Worm (Caenorhabditis elegans) whole organism, L3 larva: ENCODE measurements around the gene dhs-20.

ENCODE experiments used
- R02D3.7 ChIP-seq: fragments of 150-350 bp; optimal IDR thresholded peaks from 2 replicates; lab custom pipeline; 2014; ENCODE audit warnings: missing biosample characterization, missing genetic modification characterization
- ZK546.5 ChIP-seq: sonication (generic microtip); optimal IDR thresholded peaks from 2 replicates; lab custom pipeline; 2017; ENCODE audit warnings: missing biosample characterization, missing genetic modification characterization
- aly-2 ChIP-seq: fragments of 150-350 bp; optimal IDR thresholded peaks from 2 replicates; lab custom pipeline; 2014; ENCODE audit warnings: missing biosample characterization, missing genetic modification characterization
- ama-1 ChIP-seq: fragments of 150-350 bp; optimal IDR thresholded peaks from 2 replicates; lab custom pipeline; 2018
- ceh-16 ChIP-seq: sonication (generic microtip); optimal IDR thresholded peaks from 2 replicates; lab custom pipeline; 2017; ENCODE audit warnings: missing biosample characterization, missing genetic modification characterization
- ceh-28 ChIP-seq: fragments of 150-350 bp; optimal IDR thresholded peaks from 2 replicates; lab custom pipeline; 2014; ENCODE audit warnings: missing biosample characterization, missing genetic modification reagents, missing genetic modification characterization
- ceh-82 ChIP-seq: fragments of 150-350 bp; optimal IDR thresholded peaks from 2 replicates; lab custom pipeline; 2014; ENCODE audit warnings: missing biosample characterization, missing genetic modification characterization
- ceh-9 ChIP-seq: sonication (generic microtip); optimal IDR thresholded peaks from 2 replicates; lab custom pipeline; 2018; ENCODE audit warnings: missing biosample characterization, missing genetic modification characterization
- daf-12 ChIP-seq: fragments of 150-350 bp; optimal IDR thresholded peaks from 2 replicates; lab custom pipeline; 2014; ENCODE audit warnings: missing biosample characterization, missing genetic modification reagents, missing genetic modification characterization
- egl-27 ChIP-seq: sonication (generic microtip); optimal IDR thresholded peaks from 4 replicates; lab custom pipeline; 2017; ENCODE audit warnings: missing biosample characterization, missing genetic modification reagents, missing genetic modification characterization
- egl-5 ChIP-seq: fragments of 150-350 bp; optimal IDR thresholded peaks from 2 replicates; lab custom pipeline; 2017; ENCODE audit warnings: missing biosample characterization, missing genetic modification reagents, missing genetic modification characterization, inconsistent platforms
- elt-1 ChIP-seq: fragments of 150-350 bp; optimal IDR thresholded peaks from 2 replicates; lab custom pipeline; 2014; ENCODE audit warnings: missing biosample characterization, missing genetic modification characterization
- elt-2 ChIP-seq: sonication (generic microtip); optimal IDR thresholded peaks from 2 replicates; lab custom pipeline; 2016; ENCODE audit warnings: missing genetic modification reagents, mild to moderate bottlenecking, missing genetic modification characterization, missing compliant biosample characterization
- elt-3 ChIP-seq, 3 experiments: fragments of 150-350 bp in 1 of 3; sonication (generic microtip) in 2 of 3; optimal IDR thresholded peaks; 2 replicates in 2 of 3; 4 replicates in 1 of 3; lab custom pipeline; 2014 to 2017; ENCODE audit warnings: missing biosample characterization in 3 of 3, missing genetic modification characterization in 3 of 3
- eor-1 ChIP-seq, 2 experiments: fragments of 150-350 bp; optimal IDR thresholded peaks; 2 replicates each; lab custom pipeline; 2014 to 2018; ENCODE audit warnings: missing biosample characterization in 2 of 2, missing genetic modification characterization in 2 of 2
- fkh-10 ChIP-seq: sonication (generic microtip); optimal IDR thresholded peaks from 2 replicates; lab custom pipeline; 2017; ENCODE audit warnings: missing biosample characterization, missing genetic modification reagents, missing genetic modification characterization
- fkh-2 ChIP-seq: fragments of 150-350 bp; optimal IDR thresholded peaks from 2 replicates; lab custom pipeline; 2014; ENCODE audit warnings: missing biosample characterization, missing genetic modification reagents, missing genetic modification characterization
- fos-1 ChIP-seq: fragments of 150-350 bp; optimal IDR thresholded peaks from 2 replicates; lab custom pipeline; 2014; ENCODE audit warnings: missing biosample characterization, missing genetic modification characterization
- hmg-11 ChIP-seq: sonication (generic microtip); optimal IDR thresholded peaks from 2 replicates; lab custom pipeline; 2016; ENCODE audit warnings: missing genetic modification characterization, missing compliant biosample characterization
- jun-1 ChIP-seq: fragments of 150-350 bp; optimal IDR thresholded peaks from 2 replicates; lab custom pipeline; 2014; ENCODE audit warnings: missing biosample characterization, missing genetic modification reagents, missing genetic modification characterization
- lin-15B ChIP-seq: fragments of 150-350 bp; optimal IDR thresholded peaks from 2 replicates; lab custom pipeline; 2014; ENCODE audit warnings: missing biosample characterization, missing genetic modification characterization
- lin-39 ChIP-seq: fragments of 150-350 bp; optimal IDR thresholded peaks from 2 replicates; lab custom pipeline; 2018; ENCODE audit warnings: missing biosample characterization, missing genetic modification reagents, missing genetic modification characterization
- lsy-12 ChIP-seq: sonication (generic microtip); optimal IDR thresholded peaks from 2 replicates; lab custom pipeline; 2016; ENCODE audit warnings: mild to moderate bottlenecking, missing genetic modification characterization, missing compliant biosample characterization
- mdl-1 ChIP-seq: fragments of 150-350 bp; optimal IDR thresholded peaks from 2 replicates; lab custom pipeline; 2014; ENCODE audit warnings: missing biosample characterization, missing genetic modification characterization
- mml-1 ChIP-seq: fragments of 150-350 bp; sonication (generic microtip); optimal IDR thresholded peaks from 3 replicates; lab custom pipeline; 2014; ENCODE audit warnings: missing biosample characterization, missing genetic modification characterization
- nfya-1 ChIP-seq: sonication (generic microtip); optimal IDR thresholded peaks from 2 replicates; lab custom pipeline; 2017; ENCODE audit warnings: missing genetic modification characterization, mild to moderate bottlenecking, missing compliant biosample characterization, antibody characterized with exemption, moderate library complexity; ENCODE audit not compliant: insufficient read depth
- nhr-11 ChIP-seq: fragments of 150-350 bp; optimal IDR thresholded peaks from 2 replicates; lab custom pipeline; 2014; ENCODE audit warnings: missing biosample characterization, missing genetic modification characterization
- nhr-12 ChIP-seq: fragments of 150-350 bp; optimal IDR thresholded peaks from 2 replicates; lab custom pipeline; 2014; ENCODE audit warnings: missing biosample characterization, missing genetic modification characterization
- nhr-23 ChIP-seq: fragments of 150-350 bp; optimal IDR thresholded peaks from 2 replicates; lab custom pipeline; 2014; ENCODE audit warnings: missing biosample characterization, missing genetic modification reagents, missing genetic modification characterization
- nhr-237 ChIP-seq: fragments of 150-350 bp; optimal IDR thresholded peaks from 2 replicates; lab custom pipeline; 2014; ENCODE audit warnings: missing biosample characterization, missing genetic modification characterization
- nhr-25 ChIP-seq: sonication (generic microtip); optimal IDR thresholded peaks from 2 replicates; lab custom pipeline; 2017; ENCODE audit warnings: missing biosample characterization, missing genetic modification characterization
- nhr-28 ChIP-seq: fragments of 150-350 bp; optimal IDR thresholded peaks from 2 replicates; lab custom pipeline; 2014; ENCODE audit warnings: missing biosample characterization, missing genetic modification characterization
- nhr-43 ChIP-seq: sonication (generic microtip); optimal IDR thresholded peaks from 2 replicates; lab custom pipeline; 2016; ENCODE audit warnings: mild to moderate bottlenecking, missing genetic modification characterization, missing compliant biosample characterization; ENCODE audit not compliant: poor library complexity, severe bottlenecking
- nhr-67 ChIP-seq: fragments of 150-350 bp; optimal IDR thresholded peaks from 2 replicates; lab custom pipeline; 2014; ENCODE audit warnings: missing biosample characterization, missing genetic modification characterization
- nhr-76 ChIP-seq: fragments of 150-350 bp; sonication (generic microtip); optimal IDR thresholded peaks from 5 replicates; lab custom pipeline; 2014; ENCODE audit warnings: missing biosample characterization, missing genetic modification characterization
- nhr-77 ChIP-seq: fragments of 150-350 bp; optimal IDR thresholded peaks from 2 replicates; lab custom pipeline; 2014; ENCODE audit warnings: missing biosample characterization, missing genetic modification characterization
- pha-4 ChIP-seq: fragments of 150-350 bp; optimal IDR thresholded peaks from 2 replicates; lab custom pipeline; 2014; ENCODE audit warnings: missing biosample characterization, missing genetic modification reagents, missing genetic modification characterization
- pqm-1 ChIP-seq: fragments of 150-350 bp; optimal IDR thresholded peaks from 2 replicates; lab custom pipeline; 2017; ENCODE audit warnings: missing biosample characterization, missing genetic modification characterization, inconsistent platforms
- sea-2 ChIP-seq: fragments of 150-350 bp; sonication (generic microtip); optimal IDR thresholded peaks from 4 replicates; lab custom pipeline; 2014; ENCODE audit warnings: missing biosample characterization, missing genetic modification reagents, missing genetic modification characterization
- skn-1 ChIP-seq: fragments of 150-350 bp; optimal IDR thresholded peaks from 2 replicates; lab custom pipeline; 2014; ENCODE audit warnings: missing biosample characterization, missing genetic modification characterization
- snpc-4 ChIP-seq: fragments of 150-350 bp; optimal IDR thresholded peaks from 2 replicates; lab custom pipeline; 2014; ENCODE audit warnings: missing biosample characterization, missing genetic modification characterization
- tbx-2 ChIP-seq: sonication (generic microtip); optimal IDR thresholded peaks from 2 replicates; lab custom pipeline; 2016; ENCODE audit warnings: mild to moderate bottlenecking, missing genetic modification characterization, missing compliant biosample characterization
- unc-39 ChIP-seq: sonication (generic microtip); optimal IDR thresholded peaks from 4 replicates; lab custom pipeline; 2017; ENCODE audit warnings: missing biosample characterization, missing genetic modification characterization
- unc-62 ChIP-seq: fragments of 150-350 bp; sonication (generic microtip); optimal IDR thresholded peaks from 4 replicates; lab custom pipeline; 2014; ENCODE audit warnings: missing biosample characterization, missing genetic modification reagents, missing genetic modification characterization
- zag-1 ChIP-seq: fragments of 150-350 bp; optimal IDR thresholded peaks from 2 replicates; lab custom pipeline; 2014; ENCODE audit warnings: missing biosample characterization, missing genetic modification characterization
- ztf-11 ChIP-seq: fragments of 150-350 bp; optimal IDR thresholded peaks from 2 replicates; lab custom pipeline; 2014; ENCODE audit warnings: missing biosample characterization, missing genetic modification characterization
- ztf-4 ChIP-seq: fragments of 150-350 bp; optimal IDR thresholded peaks from 2 replicates; lab custom pipeline; 2014; ENCODE audit warnings: missing biosample characterization, missing genetic modification characterization

The dhs-20 gene

ce11 chrV:11616813-11617212, 12.4 kb upstream of the dhs-20 start:
- TF ChIP-seq fos-1 (tag; lab: Kevin White, UChicago): no peak
- no peak for TF ChIP-seq snpc-4 (tag; lab: Kevin White, UChicago)
- TF ChIP-seq fkh-10 (GFP tag; lab: Kevin White, UChicago): no peak
- no peak for TF ChIP-seq egl-5
- TF ChIP-seq nhr-28 (tag; lab: Kevin White, UChicago): no peak
- no peak for TF ChIP-seq elt-2 (tag; lab: Kevin White, UChicago)
- no peak for TF ChIP-seq hmg-11
- peak; percentile 87 for TF ChIP-seq ama-1 (lab: Kevin White, UChicago)
- TF ChIP-seq R02D3.7: no peak
- TF ChIP-seq daf-12 (tag; lab: Kevin White, UChicago): no peak
- TF ChIP-seq pqm-1 (tag; lab: Kevin White, UChicago): no peak
- no peak for TF ChIP-seq nhr-67
- no peak for TF ChIP-seq mdl-1 (tag; lab: Kevin White, UChicago)
- peak; percentile 30 for TF ChIP-seq nfya-1 (tag; lab: Kevin White, UChicago)
- no peak for TF ChIP-seq ceh-9 (tag; lab: Kevin White, UChicago)
- TF ChIP-seq nhr-43 (tag; lab: Kevin White, UChicago): peak; percentile 30
- no peak for TF ChIP-seq zag-1 (tag; lab: Kevin White, UChicago)
- TF ChIP-seq elt-1 (tag; lab: Kevin White, UChicago): no peak
- peak in 1 of 3 experiments; percentile 48 for TF ChIP-seq elt-3 (tag; optimal IDR thresholded peaks at IDR 0.05; lab: Kevin White, UChicago)
- no peak for TF ChIP-seq ceh-82
- no peak for TF ChIP-seq egl-27 (tag; lab: Kevin White, UChicago)
- TF ChIP-seq unc-39 (tag; lab: Kevin White, UChicago): no peak
- peak; percentile 84 for TF ChIP-seq nhr-25
- TF ChIP-seq ztf-11 (tag; lab: Kevin White, UChicago): no peak
- TF ChIP-seq nhr-11: no peak

DNA sequence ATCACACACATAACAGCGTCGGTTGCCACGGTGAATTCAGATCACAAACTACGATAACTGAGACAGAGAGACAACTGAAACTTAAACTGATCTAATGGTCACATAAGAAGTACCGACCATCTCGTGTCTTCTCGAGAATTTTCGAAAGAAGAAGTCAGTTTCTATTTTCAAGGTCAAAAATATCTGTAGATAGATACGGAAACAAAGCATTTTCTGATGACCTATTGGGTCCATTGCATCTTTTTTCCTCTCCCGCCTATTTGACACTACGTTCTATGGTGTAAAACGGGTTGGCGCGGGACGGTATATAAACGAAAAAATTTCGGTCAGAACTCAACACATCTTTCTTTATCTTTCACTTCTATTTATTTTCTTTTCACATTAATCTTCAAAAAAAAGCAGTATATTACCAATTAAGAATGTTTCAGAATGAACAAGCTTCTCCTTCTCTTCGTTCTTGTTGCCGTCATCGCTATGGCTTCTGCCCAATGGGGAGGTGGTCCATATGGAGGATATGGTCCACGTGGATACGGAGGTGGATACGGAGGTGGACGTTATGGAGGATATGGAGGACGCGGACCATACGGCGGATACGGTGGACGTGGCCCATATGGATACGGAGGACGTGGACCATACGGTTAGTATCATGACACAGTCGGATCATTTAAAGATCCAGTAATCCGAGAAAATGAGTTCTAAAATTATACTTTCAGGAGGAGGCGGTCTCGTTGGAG, 11.8 kb upstream of the dhs-20 start, which contains the start of gene nlp-24:
nlp-24 (plus strand) TSS at position 429 of the 734 bp plus-strand sequence.
- TF ChIP-seq ceh-82: no peak
- TF ChIP-seq fkh-10 (GFP tag; lab: Kevin White, UChicago): no peak
- TF ChIP-seq elt-2 (tag; lab: Kevin White, UChicago): no peak
- no peak for TF ChIP-seq sea-2 (GFP tag; lab: Kevin White, UChicago)
- TF ChIP-seq mdl-1 (tag; lab: Kevin White, UChicago): no peak
- TF ChIP-seq hmg-11: no peak
- TF ChIP-seq ztf-4 (tag; lab: Kevin White, UChicago): no peak
- no peak for TF ChIP-seq unc-39 (tag; lab: Kevin White, UChicago)
- TF ChIP-seq ZK546.5 (tag; lab: Kevin White, UChicago): no peak
- no peak for TF ChIP-seq jun-1
- TF ChIP-seq nhr-77 (tag; lab: Kevin White, UChicago): no peak
- no peak for TF ChIP-seq fos-1 (tag; lab: Kevin White, UChicago)
- no peak for TF ChIP-seq ztf-11 (tag; lab: Kevin White, UChicago)
- no peak for TF ChIP-seq lsy-12 (tag; lab: Kevin White, UChicago)
- no peak for TF ChIP-seq nhr-12 (tag; lab: Kevin White, UChicago)
- no peak for TF ChIP-seq pha-4 (tag; lab: Kevin White, UChicago)
- no peak for TF ChIP-seq R02D3.7
- no peak for TF ChIP-seq daf-12 (tag; lab: Kevin White, UChicago)
- no peak for TF ChIP-seq skn-1 (tag; lab: Kevin White, UChicago)
- no peak for TF ChIP-seq nhr-11
- no peak for TF ChIP-seq ceh-9 (tag; lab: Kevin White, UChicago)
- TF ChIP-seq elt-1 (tag; lab: Kevin White, UChicago): peak; percentile 91
- TF ChIP-seq zag-1 (tag; lab: Kevin White, UChicago): no peak
- TF ChIP-seq fkh-2 (tag; lab: Kevin White, UChicago): no peak
- peak; percentile 71 for TF ChIP-seq nhr-25
- no peak for TF ChIP-seq unc-62 (GFP tag; lab: Kevin White, UChicago)
- no peak for TF ChIP-seq pqm-1 (tag; lab: Kevin White, UChicago)
- no peak for TF ChIP-seq tbx-2 (tag; lab: Kevin White, UChicago)
- no peak for TF ChIP-seq egl-27 (tag; lab: Kevin White, UChicago)
- no peak for TF ChIP-seq ceh-28 (tag; lab: Kevin White, UChicago)
- TF ChIP-seq nhr-43 (tag; lab: Kevin White, UChicago): peak; percentile 61
- no peak for TF ChIP-seq snpc-4 (tag; lab: Kevin White, UChicago)
- TF ChIP-seq nhr-23 (tag; lab: Kevin White, UChicago): peak; percentile 70
- TF ChIP-seq eor-1 (tag; optimal IDR thresholded peaks at IDR 0.05; lab: Kevin White, UChicago): no peak
- TF ChIP-seq lin-15B: no peak
- peak; percentile 86 for TF ChIP-seq ama-1 (lab: Kevin White, UChicago)
- no peak for TF ChIP-seq nhr-237
- no peak for TF ChIP-seq nhr-28 (tag; lab: Kevin White, UChicago)
- TF ChIP-seq nhr-76 (tag; lab: Kevin White, UChicago): no peak
- no peak for TF ChIP-seq elt-3 (tag; optimal IDR thresholded peaks at IDR 0.05; lab: Kevin White, UChicago)
- TF ChIP-seq nhr-67: no peak
- TF ChIP-seq lin-39 (tag; lab: Kevin White, UChicago): no peak
- TF ChIP-seq nfya-1 (tag; lab: Kevin White, UChicago): peak; percentile 23
- no peak for TF ChIP-seq mml-1 (tag; lab: Kevin White, UChicago)
- TF ChIP-seq ceh-16 (tag; lab: Kevin White, UChicago): no peak
- no peak for TF ChIP-seq aly-2 (tag; lab: Kevin White, UChicago)
- no peak for TF ChIP-seq egl-5
